Worm (Caenorhabditis elegans): ENCODE data around the gene T18D3.1.

Gene T18D3.1

DNA sequence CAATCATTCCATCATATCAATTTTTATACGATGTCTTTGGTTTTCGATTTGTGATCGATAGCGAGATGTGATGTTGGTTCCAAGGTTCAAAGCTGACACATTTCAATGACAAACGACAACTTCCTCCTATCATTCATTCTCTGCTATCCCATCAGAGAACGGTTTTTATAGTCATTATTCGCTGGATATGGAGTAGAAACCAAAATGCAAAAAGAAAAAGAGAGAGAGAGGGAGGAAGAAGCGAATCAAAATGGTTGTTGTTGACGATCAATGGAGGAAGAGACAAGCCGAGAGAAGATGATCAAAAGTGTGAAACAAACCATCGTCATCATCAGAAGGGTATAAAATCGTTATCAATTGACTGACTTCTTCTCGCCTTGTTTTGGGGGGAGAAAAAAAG is 29.1 kb upstream of the T18D3.1 start, which contains the start of gene T24D3.2 (continued):
- TF ChIP-seq skn-1 (tag; optimal IDR thresholded peaks at IDR 0.05) (no peak), aha-1 (tag) (peak; percentile 69), Y105C5A.15 (GFP tag; IDR thresholded peaks at IDR 0.05) (no peak), nhr-11 (tag; optimal IDR thresholded peaks at IDR 0.05) (no peak), ceh-20 (GFP tag; IDR thresholded peaks at IDR 0.05) (peak; percentile 62; the same call in 1 of the 2 replicates), madf-9 (GFP tag; conservative IDR thresholded peaks at IDR 0.05) (no peak), nhr-10 (tag; optimal IDR thresholded peaks at IDR 0.05) (peak; percentile 92), ztf-11 (tag; optimal IDR thresholded peaks at IDR 0.05) (no peak), nhr-42 (GFP tag; IDR thresholded peaks at IDR 0.05) (no peak), nhr-25 (tag; optimal IDR thresholded peaks at IDR 0.05; ENCODE audit: borderline replicate concordance, insufficient read depth) (no peak), mxl-3 (GFP tag; optimal IDR thresholded peaks at IDR 0.05) (peak; percentile 38), unc-39 (tag; optimal IDR thresholded peaks at IDR 0.05) (no peak), pha-4 (GFP tag; IDR thresholded peaks at IDR 0.05) (no peak), pha-4 (tag; optimal IDR thresholded peaks at IDR 0.05) (no peak), daf-16 (GFP tag; optimal IDR thresholded peaks at IDR 0.05) (no peak), daf-16 (tag; optimal IDR thresholded peaks at IDR 0.05) (no peak), nhr-111 (GFP tag; optimal IDR thresholded peaks at IDR 0.05) (no peak), ces-1 (GFP tag; optimal IDR thresholded peaks at IDR 0.05) (no peak), nhr-28 (tag; optimal IDR thresholded peaks at IDR 0.05) (peak; percentile 90), ceh-44 (GFP tag; IDR thresholded peaks at IDR 0.05) (no peak), zfp-2 (tag; optimal IDR thresholded peaks at IDR 0.05) (no peak), nhr-76 (tag; optimal IDR thresholded peaks at IDR 0.05) (peak; percentile 73), zip-2 (tag; optimal IDR thresholded peaks at IDR 0.05) (no peak), R02D3.7 (tag; optimal IDR thresholded peaks at IDR 0.05) (no peak), set-16 (GFP tag; IDR thresholded peaks at IDR 0.05) (no peak), hlh-30 (tag; optimal IDR thresholded peaks at IDR 0.05; ENCODE audit: insufficient read depth) (no peak), ztf-7 (tag; optimal IDR thresholded peaks at IDR 0.05) (no peak), lin-29 (GFP tag; IDR thresholded peaks at IDR 0.05) (no peak), hmg-1.1 (GFP tag; IDR thresholded peaks at IDR 0.05) (no peak), rbr-2 (tag; optimal IDR thresholded peaks at IDR 0.05) (no peak), daf-8 (GFP tag; IDR thresholded peaks at IDR 0.05) (no peak), T20F7.1 (GFP tag; optimal IDR thresholded peaks at IDR 0.05) (no peak), lin-1 (GFP tag; IDR thresholded peaks at IDR 0.05) (no peak), tra-1 (GFP tag; IDR thresholded peaks at IDR 0.05) (peak; percentile 74; the same call in 1 of the 2 replicates), egl-43 (GFP tag; IDR thresholded peaks at IDR 0.05) (no peak), arid-1 (GFP tag; conservative IDR thresholded peaks at IDR 0.05) (no peak), fos-1 (tag; optimal IDR thresholded peaks at IDR 0.05) (no peak), fkh-10 (GFP tag; optimal IDR thresholded peaks at IDR 0.05) (no peak), ceh-82 (tag; optimal IDR thresholded peaks at IDR 0.05) (no peak), snpc-1.2 (GFP tag; IDR thresholded peaks at IDR 0.05) (no peak), spr-1 (tag; optimal IDR thresholded peaks at IDR 0.05) (no peak), lsy-2 (tag; optimal IDR thresholded peaks at IDR 0.05) (no peak), mdt-29 (GFP tag; IDR thresholded peaks at IDR 0.05) (no peak), saeg-2 (GFP tag; IDR thresholded peaks at IDR 0.05) (no peak), nhr-48 (tag; optimal IDR thresholded peaks at IDR 0.05) (peak; percentile 88), daf-19 (GFP tag; conservative IDR thresholded peaks at IDR 0.05) (no peak), egl-27 (tag; optimal IDR thresholded peaks at IDR 0.05) (no peak), pqm-1 (tag; optimal IDR thresholded peaks at IDR 0.05) (no peak), unc-130 (GFP tag; optimal IDR thresholded peaks at IDR 0.05) (no peak), D1046.2 (GFP tag; IDR thresholded peaks at IDR 0.05) (no peak), dmd-9 (GFP tag; IDR thresholded peaks at IDR 0.05) (no peak), mdl-1 (tag; optimal IDR thresholded peaks at IDR 0.05) (peak; percentile 34 to 64), Y75B8A.6 (GFP tag; IDR thresholded peaks at IDR 0.05) (no peak), Y48G9A.11 (GFP tag; IDR thresholded peaks at IDR 0.05) (no peak)

Measured in whole organism, L4 larva.